Fruit fly (Drosophila melanogaster) whole organism, prepupa: Measurements from ENCODE around the gene lawc.

Experiments
- Blimp-1 ChIP-seq: fragments of 200-800 bp; sonication (Bioruptor generic); optimal IDR thresholded peaks from 3 replicates; lab custom pipeline; 2017; ENCODE audit warnings: missing biosample characterization, missing genetic modification characterization, mild to moderate bottlenecking, moderate library complexity, missing genetic modification reagents
- CG10669 ChIP-seq: fragments of 200-800 bp; sonication (Bioruptor generic); optimal IDR thresholded peaks from 3 replicates; lab custom pipeline; 2018; ENCODE audit warnings: missing biosample characterization, mild to moderate bottlenecking, missing genetic modification characterization, moderate library complexity
- CG11902 ChIP-seq: fragments of 200-800 bp; sonication (Bioruptor generic); optimal IDR thresholded peaks from 3 replicates; lab custom pipeline; 2016; ENCODE audit warnings: missing biosample characterization, missing genetic modification characterization
- CG15336 ChIP-seq: fragments of 200-800 bp; sonication (Bioruptor generic); IDR thresholded peaks from 2 replicates; pipeline ENCODE4 v1.3.6; 2022; ENCODE audit warnings: missing biosample characterization, missing genetic modification characterization
- CG16779 ChIP-seq: fragments of 200-800 bp; sonication (Bioruptor generic); optimal IDR thresholded peaks from 3 replicates; lab custom pipeline; 2017; ENCODE audit warnings: missing biosample characterization, mild to moderate bottlenecking, missing genetic modification characterization
- CG3032 ChIP-seq: fragments of 200-800 bp; optimal IDR thresholded peaks from 2 replicates; lab custom pipeline; 2019; ENCODE audit warnings: missing biosample characterization, mild to moderate bottlenecking, missing genetic modification characterization, moderate library complexity
- CG34406 ChIP-seq: fragments of 200-800 bp; sonication (Bioruptor generic); optimal IDR thresholded peaks from 3 replicates; lab custom pipeline; 2016; ENCODE audit warnings: missing biosample characterization, missing genetic modification characterization
- CG6163 ChIP-seq: fragments of 200-800 bp; sonication (Bioruptor generic); IDR thresholded peaks from 3 replicates; pipeline ENCODE4 v1.3.6; 2022; ENCODE audit warnings: missing biosample characterization, missing genetic modification characterization
- CG6276 ChIP-seq: fragments of 200-800 bp; sonication (Bioruptor generic); optimal IDR thresholded peaks from 2 replicates; lab custom pipeline; 2017; ENCODE audit warnings: missing biosample characterization, mild to moderate bottlenecking, missing genetic modification characterization
- CG6792 ChIP-seq: fragments of 200-800 bp; sonication (Bioruptor generic); optimal IDR thresholded peaks from 3 replicates; lab custom pipeline; 2016; ENCODE audit warnings: missing biosample characterization, missing genetic modification characterization
- CG6808 ChIP-seq: fragments of 200-800 bp; sonication (Bioruptor generic); optimal IDR thresholded peaks from 3 replicates; lab custom pipeline; 2017; ENCODE audit warnings: missing biosample characterization, missing genetic modification characterization, mild to moderate bottlenecking, moderate library complexity, missing genetic modification reagents
- CG7368 ChIP-seq: fragments of 200-800 bp; sonication (Bioruptor generic); optimal IDR thresholded peaks from 3 replicates; lab custom pipeline; 2016; ENCODE audit warnings: missing biosample characterization, missing genetic modification characterization
- CG8119 ChIP-seq: fragments of 200-800 bp; sonication (Bioruptor generic); IDR thresholded peaks from 3 replicates; pipeline ENCODE4 v1.3.6; 2022; ENCODE audit warnings: missing biosample characterization, missing genetic modification characterization
- CG8319 ChIP-seq: fragments of 200-800 bp; sonication (Bioruptor generic); optimal IDR thresholded peaks from 3 replicates; lab custom pipeline; 2016; ENCODE audit warnings: missing biosample characterization, missing genetic modification characterization
- CG9139 ChIP-seq: fragments of 200-800 bp; sonication (Bioruptor generic); optimal IDR thresholded peaks from 3 replicates; lab custom pipeline; 2017; ENCODE audit warnings: missing biosample characterization, mild to moderate bottlenecking, missing genetic modification characterization
- Eip78C ChIP-seq: fragments of 200-800 bp; sonication (Bioruptor generic); peaks from one replicate; lab custom pipeline; 2016; ENCODE audit warnings: missing biosample characterization, missing genetic modification characterization
- Eip93F ChIP-seq: fragments of 200-800 bp; sonication (Bioruptor generic); optimal IDR thresholded peaks from 2 replicates; lab custom pipeline; 2016; ENCODE audit warnings: missing biosample characterization, mild to moderate bottlenecking, missing genetic modification characterization
- Ets21C ChIP-seq: fragments of 200-800 bp; sonication (Bioruptor generic); optimal IDR thresholded peaks from 3 replicates; lab custom pipeline; 2016; ENCODE audit warnings: missing biosample characterization, missing genetic modification characterization
- Ets96B ChIP-seq: fragments of 200-800 bp; optimal IDR thresholded peaks from 2 replicates; lab custom pipeline; 2019; ENCODE audit warnings: missing biosample characterization, mild to moderate bottlenecking, missing genetic modification characterization, moderate library complexity
- Gug ChIP-seq: fragments of 200-800 bp; sonication (Bioruptor generic); IDR thresholded peaks from 2 replicates; pipeline ENCODE4 v1.3.6; 2022; ENCODE audit warnings: missing biosample characterization, missing genetic modification characterization
- Hr38 ChIP-seq: sonication (Bioruptor generic); optimal IDR thresholded peaks from 2 replicates; lab custom pipeline; 2016; ENCODE audit warnings: missing biosample characterization, missing genetic modification characterization
- Hr39 ChIP-seq: fragments of 200-800 bp; sonication (Bioruptor generic); optimal IDR thresholded peaks from 2 replicates; lab custom pipeline; 2016; ENCODE audit warnings: missing biosample characterization, missing genetic modification characterization
- Met ChIP-seq: fragments of 200-800 bp; sonication (Bioruptor generic); optimal IDR thresholded peaks from 3 replicates; lab custom pipeline; 2016; ENCODE audit warnings: missing biosample characterization, missing genetic modification characterization
- Smox ChIP-seq: fragments of 200-800 bp; sonication (Bioruptor generic); optimal IDR thresholded peaks from 3 replicates; lab custom pipeline; 2016; ENCODE audit warnings: missing biosample characterization, missing genetic modification characterization
- cyc ChIP-seq: fragments of 200-800 bp; sonication (Bioruptor generic); optimal IDR thresholded peaks from 3 replicates; lab custom pipeline; 2016; ENCODE audit warnings: missing biosample characterization, missing genetic modification characterization
- eg ChIP-seq: fragments of 200-800 bp; sonication (Bioruptor generic); IDR thresholded peaks from 3 replicates; pipeline ENCODE4 v1.3.6; 2022; ENCODE audit warnings: missing biosample characterization, missing genetic modification characterization
- esn ChIP-seq: fragments of 200-800 bp; sonication (Bioruptor generic); optimal IDR thresholded peaks from 2 replicates; lab custom pipeline; 2016; ENCODE audit warnings: missing biosample characterization, mild to moderate bottlenecking, missing genetic modification characterization, moderate library complexity
- fd59A ChIP-seq: fragments of 200-800 bp; sonication (Bioruptor generic); optimal IDR thresholded peaks from 2 replicates; lab custom pipeline; 2017; ENCODE audit warnings: missing biosample characterization, mild to moderate bottlenecking, missing genetic modification characterization, missing genetic modification reagents
- lz ChIP-seq: fragments of 200-800 bp; sonication (Bioruptor generic); optimal IDR thresholded peaks from 3 replicates; lab custom pipeline; 2016; ENCODE audit warnings: missing biosample characterization, missing genetic modification characterization
- net ChIP-seq: fragments of 200-800 bp; sonication (Bioruptor generic); optimal IDR thresholded peaks from 3 replicates; lab custom pipeline; 2016; ENCODE audit warnings: missing biosample characterization, missing genetic modification characterization
- pdm3 ChIP-seq: fragments of 200-800 bp; sonication (Bioruptor generic); optimal IDR thresholded peaks from 3 replicates; lab custom pipeline; 2016; ENCODE audit warnings: missing biosample characterization, missing genetic modification characterization
- salr ChIP-seq, 2 experiments: fragments of 200-800 bp; sonication (Bioruptor generic); optimal IDR thresholded peaks; 3 replicates each; lab custom pipeline; 2016 to 2018; ENCODE audit warnings: missing biosample characterization in 2 of 2, missing genetic modification characterization in 2 of 2, mild to moderate bottlenecking in 1 of 2
- topi ChIP-seq: fragments of 200-800 bp; sonication (Bioruptor generic); optimal IDR thresholded peaks from 3 replicates; lab custom pipeline; 2016; ENCODE audit warnings: missing biosample characterization, missing genetic modification characterization
- vri ChIP-seq: fragments of 200-800 bp; sonication (Bioruptor generic); optimal IDR thresholded peaks from 3 replicates; lab custom pipeline; 2016; ENCODE audit warnings: missing biosample characterization, mild to moderate bottlenecking, missing genetic modification characterization

The lawc gene

DNA sequence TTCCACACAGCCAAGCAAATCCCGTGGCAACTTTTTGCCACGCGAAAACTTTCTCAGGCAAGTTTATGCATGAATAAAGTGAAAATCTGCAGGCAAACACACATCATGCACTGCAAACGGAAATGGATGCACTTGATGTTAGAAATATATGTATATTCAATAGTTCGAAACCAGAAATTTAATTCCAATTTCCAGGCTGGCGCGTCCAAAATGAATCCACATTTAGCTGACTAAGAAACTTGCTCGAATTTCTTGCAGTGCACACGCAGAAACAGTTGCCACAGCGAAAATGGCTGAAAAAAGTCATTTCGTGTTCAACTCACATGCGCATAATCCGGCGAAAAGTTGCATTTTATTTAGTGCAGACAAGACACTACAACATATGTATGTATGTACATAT is 14.8 kb downstream of the lawc start (continued):
- peak; percentile 48 for TF ChIP-seq CG6276
- TF ChIP-seq CG11902 (GFP tag; lab: Kevin White, UChicago): no peak
- peak; percentile 81 for TF ChIP-seq CG6163 (GFP tag; lab: Robert Waterston, UW)
- TF ChIP-seq CG6792 (GFP tag; lab: Kevin White, UChicago): no peak
- TF ChIP-seq Eip78C (GFP tag; lab: Kevin White, UChicago): peak; percentile 77
- no peak for TF ChIP-seq CG6808 (GFP tag; lab: Kevin White, UChicago)

DNA sequence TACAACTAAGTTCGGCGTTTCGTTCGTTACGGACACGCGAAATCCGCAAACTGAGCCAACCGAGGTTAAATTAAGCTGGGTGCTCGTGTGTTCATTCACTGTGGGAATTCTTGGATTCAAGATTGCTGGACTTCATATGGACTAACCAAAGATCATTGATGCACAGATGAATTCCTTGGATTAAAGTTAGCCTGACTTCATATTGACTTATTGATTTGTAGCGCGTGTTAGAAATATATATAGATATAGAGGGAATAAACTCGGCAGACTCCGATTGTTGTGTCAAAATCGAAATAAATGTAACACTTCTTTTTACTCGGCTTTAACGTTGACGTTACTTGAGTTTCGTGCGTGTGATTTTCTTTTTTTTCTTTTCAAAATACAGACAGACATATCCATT is 26.0 kb downstream of the lawc start, which contains the start of gene CG1387:
Gene CG1387, plus strand, starts transcription at position 301 of the 400 bp plus-strand sequence.
- TF ChIP-seq salr (GFP tag; optimal IDR thresholded peaks at IDR 0.05; lab: Kevin White, UChicago) (no peak), Gug (no peak), CG9139 (no peak), Eip78C (GFP tag; lab: Kevin White, UChicago) (no peak), CG7368 (GFP tag; lab: Kevin White, UChicago) (no peak), Ets96B (no peak), CG3032 (no peak), cyc (GFP tag; lab: Kevin White, UChicago) (no peak), Smox (GFP tag; lab: Kevin White, UChicago) (no peak), Eip93F (GFP tag; lab: Kevin White, UChicago) (no peak), vri (GFP tag; lab: Kevin White, UChicago) (no peak), fd59A (GFP tag; lab: Kevin White, UChicago) (no peak), CG6808 (GFP tag; lab: Kevin White, UChicago) (no peak), esn (GFP tag; lab: Kevin White, UChicago) (no peak), net (no peak), Hr39 (GFP tag; lab: Kevin White, UChicago) (no peak), Blimp-1 (GFP tag; lab: Kevin White, UChicago) (no peak), Met (GFP tag; lab: Kevin White, UChicago) (no peak)

DNA sequence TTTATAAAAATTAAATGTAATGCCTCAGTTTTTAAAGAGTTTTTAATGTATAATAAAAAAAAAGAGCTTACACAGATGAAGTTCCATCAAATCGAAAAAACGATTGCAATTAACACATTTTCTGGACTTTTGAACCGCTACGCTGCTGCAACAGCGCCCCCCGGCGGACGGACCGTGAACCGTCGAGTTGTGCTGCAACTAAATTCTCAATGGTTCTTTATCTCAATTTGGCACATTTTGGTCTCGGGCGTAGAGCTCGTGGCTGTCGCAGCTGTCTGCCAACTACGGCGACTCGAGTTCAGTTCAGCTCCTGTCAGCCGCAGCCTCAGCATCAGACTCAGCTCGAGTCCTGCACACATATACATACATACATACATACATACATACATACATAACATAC is 39.7 kb downstream of the lawc start:
- TF ChIP-seq CG7368 (GFP tag; lab: Kevin White, UChicago): no peak
- TF ChIP-seq, all 60 proteins: peak for 0

DNA sequence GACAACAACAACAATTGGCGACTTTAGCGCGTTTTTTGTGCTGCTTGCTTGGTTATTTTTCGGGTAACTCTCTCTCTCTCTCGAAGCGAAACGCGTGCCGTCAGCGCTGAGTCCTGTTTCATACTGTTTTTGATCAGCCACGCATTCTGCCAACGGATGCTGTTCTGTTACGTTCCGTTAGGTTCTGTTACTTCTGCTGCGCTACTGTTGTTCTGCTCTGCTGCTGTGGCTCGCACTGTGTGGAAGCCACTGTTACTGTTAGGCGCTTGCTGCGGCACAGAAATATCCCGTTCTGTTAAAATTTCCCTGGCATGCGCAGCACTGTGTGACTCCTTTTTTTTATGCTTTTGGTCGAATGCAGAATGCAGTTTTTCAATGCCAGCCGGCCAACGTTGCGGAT is 44.4 kb downstream of the lawc start, which contains the start of gene nAChRalpha3:
Gene nAChRalpha3, minus strand, starts transcription at position 101 of the 400 bp plus-strand sequence.
- peak; percentile 17 for TF ChIP-seq Eip78C (GFP tag; lab: Kevin White, UChicago)
- TF ChIP-seq eg: no peak
- TF ChIP-seq lz: no peak

DNA sequence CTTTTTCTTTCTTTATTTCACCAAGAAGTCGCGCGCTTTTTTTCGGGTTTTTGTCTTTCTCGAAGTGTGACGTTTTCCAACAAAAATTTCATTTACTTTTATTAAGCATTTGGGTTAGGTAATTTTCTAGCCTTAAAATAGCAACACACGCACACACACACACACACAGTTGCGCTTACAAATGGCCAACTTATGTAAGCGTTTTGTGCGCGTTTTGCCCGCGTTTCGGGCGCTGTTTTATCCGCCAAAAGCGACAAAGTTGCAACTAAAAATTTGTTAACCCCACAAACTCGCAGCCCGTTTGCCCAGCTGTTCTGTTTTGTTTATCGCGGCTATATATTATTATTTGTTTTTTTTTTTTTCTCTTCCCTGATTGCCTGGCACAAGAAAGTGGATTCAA is 45.1 kb downstream of the lawc start:
- TF ChIP-seq vri (GFP tag; lab: Kevin White, UChicago) (no peak), CG10669 (GFP tag; lab: Kevin White, UChicago) (no peak), Eip78C (GFP tag; lab: Kevin White, UChicago) (no peak), pdm3 (no peak), Hr38 (no peak), Blimp-1 (GFP tag; lab: Kevin White, UChicago) (no peak), Smox (GFP tag; lab: Kevin White, UChicago) (no peak), CG34406 (GFP tag; lab: Kevin White, UChicago) (no peak), Ets21C (GFP tag; lab: Kevin White, UChicago) (no peak), CG8119 (GFP tag; lab: Robert Waterston, UW) (no peak), Ets96B (no peak), topi (GFP tag; lab: Kevin White, UChicago) (no peak), CG16779 (tag; lab: Kevin White, UChicago) (no peak), CG8319 (no peak), Gug (no peak), CG15336 (GFP tag; lab: Robert Waterston, UW) (no peak)
